Worm (Caenorhabditis elegans): ENCODE results near the gene ttbk-2.2.

DNA sequence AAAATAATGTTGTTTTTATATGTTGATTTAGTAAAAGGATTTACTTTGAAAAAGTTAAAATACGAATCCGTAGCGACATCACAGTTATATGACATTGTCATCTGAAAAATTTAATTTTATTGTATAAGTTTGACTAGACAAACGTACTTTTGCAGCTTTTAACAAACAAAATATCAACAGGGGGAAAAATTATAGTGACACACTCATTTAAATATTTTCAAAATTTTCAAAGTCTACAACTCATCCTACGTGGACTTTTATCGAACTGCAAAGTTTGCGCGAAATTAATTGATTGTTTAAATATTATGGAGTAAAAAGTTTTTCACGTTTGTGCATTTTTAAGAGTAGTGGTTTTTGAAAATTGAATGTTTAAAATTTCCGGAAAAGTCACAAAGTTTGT is 41.1 kb downstream of the ttbk-2.2 start, which contains the start of gene C09B9.85:
- TF ChIP-seq T22C8.4 (GFP tag; IDR thresholded peaks at IDR 0.05): no peak
- TF ChIP-seq ztf-29 (GFP tag; IDR thresholded peaks at IDR 0.05): no peak
- no peak for TF ChIP-seq ref-1 (GFP tag; conservative IDR thresholded peaks at IDR 0.05)
- TF ChIP-seq tab-1 (GFP tag; IDR thresholded peaks at IDR 0.05): no peak
- no peak for TF ChIP-seq cog-1 (tag; optimal IDR thresholded peaks at IDR 0.05)
- TF ChIP-seq klf-2 (GFP tag; conservative IDR thresholded peaks at IDR 0.05): no peak

Measured in whole organism, midembryonic.